Worm (Caenorhabditis elegans): ENCODE data around the gene Y57G11B.2.
"Not testable (repeated sequence)": the region's sequence is repeated elsewhere in the genome, so short reads cannot be mapped to it uniquely, and the experiment has no call there.

Y57G11B.2 gene

ce11 chrIV:14549308-14549707 lies 15.9 kb upstream of the Y57G11B.2 start, which contains the start of gene T27E7.9:
Gene T27E7.9 (minus strand): TSS chrIV:14549408.
- TF ChIP-seq ceh-2 (tag; optimal IDR thresholded peaks at IDR 0.05), result no peak
- no peak for TF ChIP-seq fkh-10 (GFP tag; optimal IDR thresholded peaks at IDR 0.05)
- no peak for TF ChIP-seq sox-4 (tag; optimal IDR thresholded peaks at IDR 0.05)
- no peak for TF ChIP-seq fax-1 (tag; optimal IDR thresholded peaks at IDR 0.05)
- TF ChIP-seq nhr-11 (tag; optimal IDR thresholded peaks at IDR 0.05), result no peak
- TF ChIP-seq ceh-24 (tag; optimal IDR thresholded peaks at IDR 0.05), result no peak
- TF ChIP-seq pax-1 (tag; optimal IDR thresholded peaks at IDR 0.05), result no peak
- TF ChIP-seq ceh-34 (tag; optimal IDR thresholded peaks at IDR 0.05), result no peak
- TF ChIP-seq elt-2 (tag; optimal IDR thresholded peaks at IDR 0.05), result no peak
- TF ChIP-seq rnt-1 (tag; optimal IDR thresholded peaks at IDR 0.05), result no peak
- TF ChIP-seq ceh-45 (GFP tag; IDR thresholded peaks at IDR 0.05), result no peak
- TF ChIP-seq ceh-48 (tag; optimal IDR thresholded peaks at IDR 0.05), result no peak
- no peak for TF ChIP-seq nhr-232 (tag; optimal IDR thresholded peaks at IDR 0.05)
- TF ChIP-seq tbx-7 (tag; optimal IDR thresholded peaks at IDR 0.05), result no peak
- TF ChIP-seq pha-2 (tag; optimal IDR thresholded peaks at IDR 0.05), result no peak
- TF ChIP-seq npax-4 (tag; optimal IDR thresholded peaks at IDR 0.05), result no peak
- no peak for TF ChIP-seq K02D7.2 (tag; optimal IDR thresholded peaks at IDR 0.05)
- no peak for TF ChIP-seq hlh-15 (tag; optimal IDR thresholded peaks at IDR 0.05)
- TF ChIP-seq elt-4 (tag; optimal IDR thresholded peaks at IDR 0.05), result no peak

ce11 chrIV:14551870-14552269 lies 13.3 kb upstream of the Y57G11B.2 start, which contains the start of gene pals-30:
Gene pals-30 (minus strand): TSS chrIV:14551970.
- not testable (repeated sequence) for TF ChIP-seq ztf-16, ceh-30, odd-2 (tag; optimal IDR thresholded peaks at IDR 0.05)

- TF ChIP-seq hlh-30 (tag; optimal IDR thresholded peaks at IDR 0.05; ENCODE audit: insufficient read depth), result no peak
- TF ChIP-seq fax-1 (tag; optimal IDR thresholded peaks at IDR 0.05), result no peak
- no peak for TF ChIP-seq rnt-1 (tag; optimal IDR thresholded peaks at IDR 0.05)
- TF ChIP-seq ref-2 (tag; optimal IDR thresholded peaks at IDR 0.05), result no peak
- TF ChIP-seq tbx-7 (tag; optimal IDR thresholded peaks at IDR 0.05), result no peak
- no peak for TF ChIP-seq pqm-1 (tag; optimal IDR thresholded peaks at IDR 0.05)
- no peak for TF ChIP-seq ceh-24 (tag; optimal IDR thresholded peaks at IDR 0.05)
- TF ChIP-seq unc-42 (tag; optimal IDR thresholded peaks at IDR 0.05), result no peak
Observed at ce11 chrIV:14554788-14555187, 10.4 kb upstream of the Y57G11B.2 start, which contains the start of gene Y57G11B.6. Gene Y57G11B.6 (minus strand): TSS chrIV:14554888.

- TF ChIP-seq fkh-10 (GFP tag; optimal IDR thresholded peaks at IDR 0.05) (no peak), ceh-22 (tag; optimal IDR thresholded peaks at IDR 0.05) (no peak), pha-2 (tag; optimal IDR thresholded peaks at IDR 0.05) (no peak), ceh-30 (tag; optimal IDR thresholded peaks at IDR 0.05) (no peak)
Observed at ce11 chrIV:14557642-14558041, 7.5 kb upstream of the Y57G11B.2 start.

- no peak for TF ChIP-seq fkh-6 (tag; optimal IDR thresholded peaks at IDR 0.05)
- peak; percentile 1 for TF ChIP-seq elt-2 (tag; optimal IDR thresholded peaks at IDR 0.05)
Observed at ce11 chrIV:14559267-14559666, 5.9 kb upstream of the Y57G11B.2 start.

ce11 chrIV:14561677-14562076 lies 3.5 kb upstream of the Y57G11B.2 start:
- TF ChIP-seq ceh-9 (tag; optimal IDR thresholded peaks at IDR 0.05) (no peak), C38D4.7 (GFP tag; optimal IDR thresholded peaks at IDR 0.05) (no peak), pha-2 (tag; optimal IDR thresholded peaks at IDR 0.05) (no peak), fkh-10 (GFP tag; optimal IDR thresholded peaks at IDR 0.05) (no peak), lim-6 (tag; optimal IDR thresholded peaks at IDR 0.05) (no peak), sox-2 (GFP tag; IDR thresholded peaks at IDR 0.05) (no peak), ceh-30 (tag; optimal IDR thresholded peaks at IDR 0.05) (no peak), unc-42 (tag; optimal IDR thresholded peaks at IDR 0.05) (no peak), ets-4 (tag; optimal IDR thresholded peaks at IDR 0.05) (no peak), lin-11 (tag; optimal IDR thresholded peaks at IDR 0.05) (no peak), F13H6.1 (tag; optimal IDR thresholded peaks at IDR 0.05) (no peak), ceh-48 (tag; optimal IDR thresholded peaks at IDR 0.05) (no peak), ztf-16 (tag; optimal IDR thresholded peaks at IDR 0.05) (no peak), elt-2 (tag; optimal IDR thresholded peaks at IDR 0.05) (no peak), nfya-1 (tag; optimal IDR thresholded peaks at IDR 0.05) (no peak), dve-1 (tag; optimal IDR thresholded peaks at IDR 0.05) (no peak)
